Worm (Caenorhabditis elegans) whole organism, L4 larva: ENCODE measurements around the gene snet-1.

ENCODE experiments used
- F44E2.7 ChIP-seq: fragments of 200-800 bp; sonication (Bioruptor generic); IDR thresholded peaks from 2 replicates; pipeline ENCODE4 v2.1.2; 2022; ENCODE audit warnings: missing genetic modification characterization, missing compliant biosample characterization
- R02D3.7 ChIP-seq: fragments of 150-350 bp; sonication (generic microtip); optimal IDR thresholded peaks from 3 replicates; lab custom pipeline; 2014; ENCODE audit warnings: missing biosample characterization, missing genetic modification characterization
- aha-1 ChIP-seq: fragments of 150-350 bp; peaks from one replicate; lab custom pipeline; 2014; ENCODE audit warnings: missing biosample characterization, missing genetic modification characterization
- ama-1 ChIP-seq: fragments of 150-350 bp; optimal IDR thresholded peaks from 2 replicates; lab custom pipeline; 2014; ENCODE audit warnings: inconsistent platforms, mixed read lengths
- arid-1 ChIP-seq: fragments of 200-800 bp; sonication (Bioruptor generic); conservative IDR thresholded peaks from 2 replicates; pipeline ENCODE4 v1.3.6; 2022; ENCODE audit warnings: missing genetic modification reagents, missing genetic modification characterization, missing compliant biosample characterization
- ceh-20 ChIP-seq: fragments of 200-800 bp; sonication (Bioruptor generic); IDR thresholded peaks from 2 replicates; pipeline ENCODE4 v1.3.6; 2022; ENCODE audit warnings: missing genetic modification reagents, missing genetic modification characterization, missing compliant biosample characterization
- ceh-82 ChIP-seq: sonication (generic microtip); optimal IDR thresholded peaks from 2 replicates; lab custom pipeline; 2017; ENCODE audit warnings: missing biosample characterization, missing genetic modification characterization
- daf-12 ChIP-seq: fragments of 150-350 bp; optimal IDR thresholded peaks from 2 replicates; lab custom pipeline; 2014; ENCODE audit warnings: missing biosample characterization, missing genetic modification reagents, missing genetic modification characterization
- daf-16 ChIP-seq, 3 experiments: sonication (generic microtip); optimal IDR thresholded peaks; 2 replicates each; lab custom pipeline; 2016 to 2017; ENCODE audit warnings: missing genetic modification characterization in 3 of 3, missing genetic modification reagents in 3 of 3, mild to moderate bottlenecking in 2 of 3, missing compliant biosample characterization in 2 of 3, missing biosample characterization in 1 of 3, moderate library complexity in 1 of 3
- dmd-9 ChIP-seq: fragments of 200-800 bp; sonication (Bioruptor generic); IDR thresholded peaks from 2 replicates; pipeline ENCODE4 v1.3.6; 2022; ENCODE audit warnings: missing genetic modification reagents, missing genetic modification characterization, missing compliant biosample characterization
- fkh-10 ChIP-seq: fragments of 150-350 bp; optimal IDR thresholded peaks from 2 replicates; lab custom pipeline; 2014; ENCODE audit warnings: missing biosample characterization, missing genetic modification reagents, missing genetic modification characterization
- gei-8 ChIP-seq: fragments of 200-800 bp; sonication (Bioruptor generic); optimal IDR thresholded peaks from 2 replicates; lab custom pipeline; 2018; ENCODE audit warnings: mild to moderate bottlenecking, missing genetic modification characterization, missing compliant biosample characterization
- hlh-11 ChIP-seq: fragments of 200-800 bp; sonication (Bioruptor generic); optimal IDR thresholded peaks from 2 replicates; lab custom pipeline; 2018; ENCODE audit warnings: mild to moderate bottlenecking, missing genetic modification characterization, missing compliant biosample characterization
- hlh-30 ChIP-seq: sonication (generic microtip); optimal IDR thresholded peaks from 2 replicates; lab custom pipeline; 2017; ENCODE audit warnings: antibody characterized with exemption, mild to moderate bottlenecking, missing genetic modification characterization, missing compliant biosample characterization; ENCODE audit not compliant: insufficient read depth
- hmg-1.1 ChIP-seq: fragments of 200-800 bp; sonication (Bioruptor generic); IDR thresholded peaks from 2 replicates; pipeline ENCODE4 v1.3.6; 2022; ENCODE audit warnings: missing genetic modification reagents, missing genetic modification characterization, missing compliant biosample characterization
- jun-1 ChIP-seq: fragments of 150-350 bp; optimal IDR thresholded peaks from 2 replicates; lab custom pipeline; 2014; ENCODE audit warnings: missing biosample characterization, missing genetic modification reagents, missing genetic modification characterization
- lin-29 ChIP-seq: fragments of 200-800 bp; sonication (Bioruptor generic); IDR thresholded peaks from 2 replicates; pipeline ENCODE4 v1.3.6; 2022; ENCODE audit warnings: missing genetic modification reagents, missing genetic modification characterization, missing compliant biosample characterization
- lsy-2 ChIP-seq, 2 experiments: fragments of 150-350 bp in 1 of 2; sonication (generic microtip) in 1 of 2; optimal IDR thresholded peaks; 2 replicates each; lab custom pipeline; 2014 to 2017; ENCODE audit warnings: missing biosample characterization in 2 of 2, missing genetic modification characterization in 2 of 2
- mes-2 ChIP-seq: sonication (generic microtip); optimal IDR thresholded peaks from 2 replicates; lab custom pipeline; 2016; ENCODE audit warnings: missing genotype, mild to moderate bottlenecking, missing genetic modification characterization, missing compliant biosample characterization; ENCODE audit not compliant: poor library complexity, severe bottlenecking
- nhr-10 ChIP-seq: fragments of 150-350 bp; optimal IDR thresholded peaks from 2 replicates; lab custom pipeline; 2014; ENCODE audit warnings: missing biosample characterization, missing genetic modification characterization
- nhr-42 ChIP-seq: fragments of 200-800 bp; sonication (Bioruptor generic); IDR thresholded peaks from 2 replicates; pipeline ENCODE4 v1.3.6; 2022; ENCODE audit warnings: missing genetic modification characterization, missing compliant biosample characterization
- nhr-77 ChIP-seq: fragments of 150-350 bp; optimal IDR thresholded peaks from 2 replicates; lab custom pipeline; 2014; ENCODE audit warnings: missing biosample characterization, missing genetic modification characterization
- rbr-2 ChIP-seq: sonication (generic microtip); optimal IDR thresholded peaks from 2 replicates; lab custom pipeline; 2016; ENCODE audit warnings: missing genotype, missing genetic modification characterization, missing compliant biosample characterization
- saeg-2 ChIP-seq: fragments of 200-800 bp; sonication (Bioruptor generic); IDR thresholded peaks from 2 replicates; pipeline ENCODE4 v1.3.6; 2022; ENCODE audit warnings: missing genetic modification reagents, missing genetic modification characterization, missing compliant biosample characterization
- set-16 ChIP-seq: fragments of 200-800 bp; sonication (Bioruptor generic); IDR thresholded peaks from 2 replicates; pipeline ENCODE4 v1.3.6; 2022; ENCODE audit warnings: missing genetic modification reagents, missing genetic modification characterization, missing compliant biosample characterization
- snpc-1.2 ChIP-seq: fragments of 200-800 bp; sonication (Bioruptor generic); IDR thresholded peaks from 2 replicates; pipeline ENCODE4 v1.3.6; 2022; ENCODE audit warnings: missing genetic modification reagents, missing genetic modification characterization, missing compliant biosample characterization
- unc-62 ChIP-seq, 3 experiments: fragments of 150-350 bp in 1 of 3; sonication (generic microtip); optimal IDR thresholded peaks in 2 of 3; peaks in 1 of 3; 1 replicate in 1 of 3; 2 replicates in 2 of 3; lab custom pipeline; 2014 to 2017; ENCODE audit warnings: missing biosample characterization in 3 of 3, missing genetic modification characterization in 3 of 3, missing genetic modification reagents in 3 of 3, missing genotype in 1 of 3
- zip-11 ChIP-seq: fragments of 200-800 bp; sonication (Bioruptor generic); IDR thresholded peaks from 2 replicates; pipeline ENCODE4 v1.3.6; 2022; ENCODE audit warnings: missing genetic modification characterization, missing compliant biosample characterization
- ztf-11 ChIP-seq: fragments of 150-350 bp; optimal IDR thresholded peaks from 2 replicates; lab custom pipeline; 2014; ENCODE audit warnings: missing biosample characterization, missing genetic modification characterization

Gene snet-1

ce11 chrX:3668842-3669241 is at the start of gene snet-1:
Gene snet-1, minus strand, starts transcription at chrX:3668942.
- no peak for TF ChIP-seq jun-1 (tag; lab: Kevin White, UChicago)
- TF ChIP-seq fkh-10 (GFP tag; lab: Kevin White, UChicago): no peak
- TF ChIP-seq daf-16 (GFP tag; optimal IDR thresholded peaks at IDR 0.05; lab: Kevin White, UChicago): no peak
- no peak for TF ChIP-seq daf-16 (tag; optimal IDR thresholded peaks at IDR 0.05; lab: Kevin White, UChicago)
- TF ChIP-seq nhr-10 (tag; lab: Kevin White, UChicago): no peak

ce11 chrX:3715835-3716234 is 47.1 kb upstream of the snet-1 start:
- no peak for TF ChIP-seq R02D3.7 (tag; lab: Kevin White, UChicago)
- TF ChIP-seq unc-62 (GFP tag; optimal IDR thresholded peaks at IDR 0.05 in 1 of 2; lab: Kevin White, UChicago): peak in 1 of 2 experiments; percentile 93
- no peak for TF ChIP-seq unc-62 (tag; optimal IDR thresholded peaks at IDR 0.05; lab: Kevin White, UChicago)

ce11 chrX:3714797-3715196 is 46.1 kb upstream of the snet-1 start, which contains the start of gene C01C4.2:
Gene C01C4.2, plus strand, starts transcription at chrX:3715097.
- TF ChIP-seq dmd-9 (0 out of 2 replicates have a peak, but pooled peaks have one; percentile 13), ztf-11 (no peak), rbr-2 (tag; lab: Kevin White, UChicago) (no peak), lin-29 (GFP tag; lab: Robert Waterston, UW) (no peak), nhr-42 (no peak)

- 0 out of 2 replicates have a peak, but pooled peaks have one; percentile 25 for TF ChIP-seq hmg-1.1 (GFP tag; lab: Robert Waterston, UW)
- TF ChIP-seq nhr-77 (tag; lab: Kevin White, UChicago): no peak
- TF ChIP-seq ceh-20 (GFP tag; lab: Robert Waterston, UW): 0 out of 2 replicates have a peak, but pooled peaks have one; percentile 8
- peak in 1 of 2 experiments; percentile 89 for TF ChIP-seq unc-62 (GFP tag; optimal IDR thresholded peaks at IDR 0.05 in 1 of 2; lab: Kevin White, UChicago)
- no peak for TF ChIP-seq unc-62 (tag; optimal IDR thresholded peaks at IDR 0.05; lab: Kevin White, UChicago)
- TF ChIP-seq daf-16 (GFP tag; optimal IDR thresholded peaks at IDR 0.05; lab: Kevin White, UChicago): peak in 1 of 2 experiments; percentile 76
- TF ChIP-seq daf-16 (tag; optimal IDR thresholded peaks at IDR 0.05; lab: Kevin White, UChicago): no peak
These were observed 42.9 kb upstream of the snet-1 start for ce11 chrX:3711581-3712101.

ce11 chrX:3709747-3710146 is 41.0 kb upstream of the snet-1 start:
- TF ChIP-seq daf-16 (GFP tag; optimal IDR thresholded peaks at IDR 0.05; lab: Kevin White, UChicago) (peak in 1 of 2 experiments; percentile 55), daf-16 (tag; optimal IDR thresholded peaks at IDR 0.05; lab: Kevin White, UChicago) (no peak), aha-1 (tag; lab: Kevin White, UChicago) (no peak)

- TF ChIP-seq nhr-77 (tag; lab: Kevin White, UChicago): no peak
- peak in 1 of 2 experiments; percentile 64 for TF ChIP-seq daf-16 (GFP tag; optimal IDR thresholded peaks at IDR 0.05; lab: Kevin White, UChicago)
- TF ChIP-seq daf-16 (tag; optimal IDR thresholded peaks at IDR 0.05; lab: Kevin White, UChicago): no peak
- TF ChIP-seq set-16 (GFP tag; lab: Robert Waterston, UW): peak; percentile 58; the same call in 1 of the 2 replicates
These were observed 37.6 kb upstream of the snet-1 start for ce11 chrX:3706319-3706718.

ce11 chrX:3705319-3705718 is 36.6 kb upstream of the snet-1 start:
- TF ChIP-seq gei-8 (no peak), ceh-82 (tag; lab: Kevin White, UChicago) (no peak), lsy-2 (tag; optimal IDR thresholded peaks at IDR 0.05; lab: Kevin White, UChicago) (peak in 1 of 2 experiments; percentile 15), daf-12 (tag; lab: Kevin White, UChicago) (no peak), saeg-2 (GFP tag; lab: Robert Waterston, UW) (no peak), arid-1 (GFP tag; lab: Robert Waterston, UW) (no peak), ceh-20 (GFP tag; lab: Robert Waterston, UW) (0 out of 2 replicates have a peak, but pooled peaks have one; percentile 20), zip-11 (GFP tag; lab: Robert Waterston, UW) (no peak), ama-1 (lab: Kevin White, UChicago) (no peak), hlh-11 (tag; lab: Kevin White, UChicago) (no peak), mes-2 (no peak), F44E2.7 (GFP tag; lab: Robert Waterston, UW) (no peak), snpc-1.2 (GFP tag; lab: Robert Waterston, UW) (no peak), hlh-30 (tag; lab: Kevin White, UChicago) (peak; percentile 68), unc-62 (GFP tag; optimal IDR thresholded peaks at IDR 0.05 in 1 of 2; lab: Kevin White, UChicago) (peak in 1 of 2 experiments; percentile 94), unc-62 (tag; optimal IDR thresholded peaks at IDR 0.05; lab: Kevin White, UChicago) (no peak)
